Worm (Caenorhabditis elegans) whole organism, mixed stage, embryonic: ENCODE measurements around the gene M106.3.

Source experiments
- ces-1 ChIP-seq: fragments of 150-350 bp; optimal IDR thresholded peaks from 2 replicates; lab custom pipeline; 2014; ENCODE audit warnings: missing biosample characterization, missing genetic modification reagents, missing genetic modification characterization
- elt-3 ChIP-seq: fragments of 150-350 bp; optimal IDR thresholded peaks from 2 replicates; lab custom pipeline; 2014; ENCODE audit warnings: missing biosample characterization, missing genetic modification characterization
- pha-4 ChIP-seq: fragments of 150-350 bp; optimal IDR thresholded peaks from 2 replicates; lab custom pipeline; 2018; ENCODE audit warnings: missing biosample characterization, missing genetic modification reagents, missing genetic modification characterization

ce11 chrII:10847057-10847456 lies 13.7 kb downstream of the M106.3 start:
- no peak for TF ChIP-seq elt-3 (tag; lab: Kevin White, UChicago)
- no peak for TF ChIP-seq pha-4
- TF ChIP-seq ces-1 (GFP tag; lab: Kevin White, UChicago): no peak
